Worm (Caenorhabditis elegans) whole organism, L1 larva: ENCODE results near the gene C37C3.12.

ENCODE experiments used
- F16B12.6 ChIP-seq: fragments of 150-350 bp; optimal IDR thresholded peaks from 2 replicates; lab custom pipeline; 2014; ENCODE audit warnings: missing biosample characterization, missing genetic modification characterization
- alr-1 ChIP-seq: fragments of 200-800 bp; sonication (Bioruptor generic); optimal IDR thresholded peaks from 2 replicates; lab custom pipeline; 2018; ENCODE audit warnings: borderline replicate concordance, mild to moderate bottlenecking, missing genetic modification characterization, missing compliant biosample characterization
- aly-2 ChIP-seq: fragments of 150-350 bp; optimal IDR thresholded peaks from 2 replicates; lab custom pipeline; 2014; ENCODE audit warnings: missing biosample characterization, missing genetic modification characterization
- ama-1 ChIP-seq: fragments of 150-350 bp; optimal IDR thresholded peaks from 2 replicates; lab custom pipeline; 2014
- blmp-1 ChIP-seq: fragments of 150-350 bp; optimal IDR thresholded peaks from 2 replicates; lab custom pipeline; 2014; ENCODE audit warnings: missing biosample characterization, missing genetic modification characterization
- ceh-8 ChIP-seq: fragments of 200-800 bp; sonication (Bioruptor generic); optimal IDR thresholded peaks from 2 replicates; lab custom pipeline; 2018; ENCODE audit warnings: mild to moderate bottlenecking, missing genetic modification characterization, moderate library complexity, missing compliant biosample characterization
- ceh-88 ChIP-seq: fragments of 200-800 bp; sonication (Bioruptor generic); IDR thresholded peaks from 2 replicates; pipeline ENCODE4 v1.3.6; 2022; ENCODE audit warnings: missing genetic modification characterization, missing compliant biosample characterization
- ces-1 ChIP-seq: fragments of 150-350 bp; optimal IDR thresholded peaks from 2 replicates; lab custom pipeline; 2014; ENCODE audit warnings: missing biosample characterization, missing genetic modification reagents, missing genetic modification characterization
- efl-1 ChIP-seq, 4 experiments: fragments of 150-350 bp; optimal IDR thresholded peaks in 3 of 4; peaks in 1 of 4; 1 replicate in 1 of 4; 2 replicates in 3 of 4; lab custom pipeline; 2014; ENCODE audit warnings: missing biosample characterization in 2 of 4, missing genetic modification characterization in 2 of 4, missing genetic modification reagents in 2 of 4
- egl-13 ChIP-seq: sonication (generic microtip); optimal IDR thresholded peaks from 2 replicates; lab custom pipeline; 2016; ENCODE audit warnings: missing genotype, missing genetic modification reagents, missing genetic modification characterization, missing compliant biosample characterization
- egl-27 ChIP-seq, 2 experiments: fragments of 150-350 bp in 1 of 2; sonication (generic microtip); optimal IDR thresholded peaks; 3 replicates each; lab custom pipeline; 2017 to 2018; ENCODE audit warnings: missing biosample characterization in 2 of 2, missing genetic modification characterization in 2 of 2, missing genetic modification reagents in 2 of 2
- elt-3 ChIP-seq, 6 experiments: fragments of 150-350 bp in 1 of 6; sonication (generic microtip); optimal IDR thresholded peaks; 2 replicates each; lab custom pipeline; 2017 to 2018; ENCODE audit warnings: missing biosample characterization in 6 of 6, missing genetic modification characterization in 6 of 6, inconsistent platforms in 1 of 6
- ets-5 ChIP-seq: fragments of 200-800 bp; sonication (Bioruptor generic); IDR thresholded peaks from 2 replicates; pipeline ENCODE4 v1.3.6; 2022; ENCODE audit warnings: missing genetic modification characterization, missing compliant biosample characterization
- fos-1 ChIP-seq: fragments of 150-350 bp; optimal IDR thresholded peaks from 2 replicates; lab custom pipeline; 2014; ENCODE audit warnings: missing biosample characterization, missing genetic modification characterization
- hlh-4 ChIP-seq: sonication (generic microtip); optimal IDR thresholded peaks from 2 replicates; lab custom pipeline; 2016; ENCODE audit warnings: mild to moderate bottlenecking, missing genetic modification characterization, missing compliant biosample characterization
- lin-13 ChIP-seq: fragments of 150-350 bp; optimal IDR thresholded peaks from 2 replicates; lab custom pipeline; 2014; ENCODE audit warnings: missing biosample characterization, missing genetic modification reagents, missing genetic modification characterization
- lin-14 ChIP-seq: fragments of 200-800 bp; sonication (Bioruptor generic); optimal IDR thresholded peaks from 2 replicates; lab custom pipeline; 2018; ENCODE audit warnings: mild to moderate bottlenecking, missing genetic modification characterization, moderate library complexity, missing compliant biosample characterization
- lin-15B ChIP-seq: fragments of 150-350 bp; sonication (generic microtip); optimal IDR thresholded peaks from 3 replicates; lab custom pipeline; 2014; ENCODE audit warnings: missing biosample characterization, missing genetic modification characterization
- lin-35 ChIP-seq, 2 experiments: fragments of 150-350 bp; optimal IDR thresholded peaks; 2 replicates each; lab custom pipeline; 2014; ENCODE audit warnings: missing biosample characterization in 2 of 2, missing genetic modification characterization in 2 of 2, missing genetic modification reagents in 2 of 2
- mdl-1 ChIP-seq, 2 experiments: fragments of 150-350 bp; optimal IDR thresholded peaks; 2 replicates each; lab custom pipeline; 2014 to 2017; ENCODE audit warnings: missing biosample characterization in 2 of 2, missing genetic modification characterization in 2 of 2, inconsistent platforms in 1 of 2
- mef-2 ChIP-seq: fragments of 150-350 bp; optimal IDR thresholded peaks from 2 replicates; lab custom pipeline; 2014; ENCODE audit warnings: missing biosample characterization, missing genetic modification characterization
- mep-1 ChIP-seq: fragments of 150-350 bp; optimal IDR thresholded peaks from 2 replicates; lab custom pipeline; 2014; ENCODE audit warnings: missing biosample characterization, missing genetic modification characterization
- nhr-19 ChIP-seq: fragments of 200-800 bp; sonication (Bioruptor generic); conservative IDR thresholded peaks from 2 replicates; pipeline ENCODE4 v1.3.6; 2022; ENCODE audit warnings: missing genetic modification characterization, missing compliant biosample characterization
- nhr-20 ChIP-seq: sonication (generic microtip); optimal IDR thresholded peaks from 2 replicates; lab custom pipeline; 2016; ENCODE audit warnings: mild to moderate bottlenecking, missing genetic modification characterization, missing compliant biosample characterization
- nhr-28 ChIP-seq: fragments of 150-350 bp; optimal IDR thresholded peaks from 2 replicates; lab custom pipeline; 2014; ENCODE audit warnings: missing biosample characterization, missing genetic modification characterization
- nhr-71 ChIP-seq: sonication (generic microtip); optimal IDR thresholded peaks from 2 replicates; lab custom pipeline; 2016; ENCODE audit warnings: mild to moderate bottlenecking, missing genetic modification characterization, moderate library complexity, missing compliant biosample characterization
- nhr-84 ChIP-seq: sonication (generic microtip); optimal IDR thresholded peaks from 2 replicates; lab custom pipeline; 2017; ENCODE audit warnings: missing biosample characterization, missing genetic modification characterization
- nhr-85 ChIP-seq: sonication (generic microtip); peaks from one replicate; lab custom pipeline; 2016; ENCODE audit warnings: missing genetic modification characterization, inconsistent platforms, missing compliant biosample characterization
- rnt-1 ChIP-seq: sonication (generic microtip); optimal IDR thresholded peaks from 2 replicates; lab custom pipeline; 2016; ENCODE audit warnings: mild to moderate bottlenecking, missing genetic modification characterization, moderate library complexity, missing compliant biosample characterization
- snpc-4 ChIP-seq: fragments of 150-350 bp; optimal IDR thresholded peaks from 2 replicates; lab custom pipeline; 2014; ENCODE audit warnings: missing biosample characterization, missing genetic modification characterization
- snu-23 ChIP-seq: sonication (generic microtip); optimal IDR thresholded peaks from 2 replicates; lab custom pipeline; 2016; ENCODE audit warnings: missing genetic modification characterization, missing compliant biosample characterization
- sup-37 ChIP-seq: fragments of 200-800 bp; sonication (Bioruptor generic); optimal IDR thresholded peaks from 2 replicates; lab custom pipeline; 2018; ENCODE audit warnings: mild to moderate bottlenecking, missing genetic modification characterization, missing compliant biosample characterization
- swsn-7 ChIP-seq: sonication (generic microtip); optimal IDR thresholded peaks from 2 replicates; lab custom pipeline; 2016; ENCODE audit warnings: missing genetic modification characterization, missing compliant biosample characterization
- tbx-2 ChIP-seq: sonication (generic microtip); optimal IDR thresholded peaks from 2 replicates; lab custom pipeline; 2016; ENCODE audit warnings: missing genetic modification characterization, missing compliant biosample characterization
- unc-130 ChIP-seq: fragments of 150-350 bp; optimal IDR thresholded peaks from 2 replicates; lab custom pipeline; 2017; ENCODE audit warnings: missing biosample characterization, missing genetic modification characterization, inconsistent platforms
- unc-62 ChIP-seq: fragments of 150-350 bp; optimal IDR thresholded peaks from 2 replicates; lab custom pipeline; 2014; ENCODE audit warnings: missing biosample characterization, missing genetic modification reagents, missing genetic modification characterization
- unc-86 ChIP-seq: sonication (generic microtip); optimal IDR thresholded peaks from 2 replicates; lab custom pipeline; 2016; ENCODE audit warnings: missing genetic modification characterization, missing compliant biosample characterization
- xbp-1 ChIP-seq: sonication (generic microtip); optimal IDR thresholded peaks from 2 replicates; lab custom pipeline; 2016; ENCODE audit warnings: missing genetic modification characterization, missing compliant biosample characterization
- zip-4 ChIP-seq: fragments of 200-800 bp; sonication (Bioruptor generic); optimal IDR thresholded peaks from 2 replicates; lab custom pipeline; 2018; ENCODE audit warnings: mild to moderate bottlenecking, missing genetic modification characterization, moderate library complexity, missing compliant biosample characterization
- ztf-11 ChIP-seq, 2 experiments: sonication (generic microtip); optimal IDR thresholded peaks; 2 replicates each; lab custom pipeline; 2016 to 2017; ENCODE audit warnings: missing genetic modification characterization in 2 of 2, missing biosample characterization in 1 of 2, missing compliant biosample characterization in 1 of 2

Gene C37C3.12

DNA sequence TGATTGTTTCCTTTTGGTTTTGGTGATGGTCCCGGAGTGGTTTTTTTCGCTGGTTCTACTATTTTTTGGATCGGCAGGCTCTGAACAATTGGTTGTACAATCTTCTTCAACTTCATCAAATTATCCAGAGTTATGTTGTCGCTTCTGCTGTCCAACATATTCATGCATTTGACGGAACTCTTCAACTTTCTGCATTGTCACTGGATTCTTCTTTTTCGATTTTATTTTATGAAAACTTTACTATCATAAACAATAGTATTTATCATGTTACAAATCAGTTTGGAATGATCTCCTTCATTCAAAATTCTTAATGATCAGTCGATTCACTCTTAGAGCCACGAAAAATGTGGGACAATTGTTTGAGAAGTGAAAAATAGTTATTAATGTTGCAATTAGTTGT, 12.7 kb upstream of the C37C3.12 start:
- TF ChIP-seq nhr-19 (GFP tag; lab: Robert Waterston, UW) (no peak), swsn-7 (tag; lab: Kevin White, UChicago) (no peak), xbp-1 (no peak), ama-1 (lab: Kevin White, UChicago) (no peak), zip-4 (no peak), unc-62 (GFP tag; lab: Kevin White, UChicago) (no peak), lin-14 (no peak), ztf-11 (tag; optimal IDR thresholded peaks at IDR 0.05; lab: Kevin White, UChicago) (no peak), alr-1 (tag; lab: Kevin White, UChicago) (no peak), aly-2 (tag; lab: Kevin White, UChicago) (no peak), lin-13 (GFP tag; lab: Kevin White, UChicago) (no peak), lin-35 (GFP tag; optimal IDR thresholded peaks at IDR 0.05; lab: Kevin White, UChicago) (no peak), rnt-1 (no peak)

DNA sequence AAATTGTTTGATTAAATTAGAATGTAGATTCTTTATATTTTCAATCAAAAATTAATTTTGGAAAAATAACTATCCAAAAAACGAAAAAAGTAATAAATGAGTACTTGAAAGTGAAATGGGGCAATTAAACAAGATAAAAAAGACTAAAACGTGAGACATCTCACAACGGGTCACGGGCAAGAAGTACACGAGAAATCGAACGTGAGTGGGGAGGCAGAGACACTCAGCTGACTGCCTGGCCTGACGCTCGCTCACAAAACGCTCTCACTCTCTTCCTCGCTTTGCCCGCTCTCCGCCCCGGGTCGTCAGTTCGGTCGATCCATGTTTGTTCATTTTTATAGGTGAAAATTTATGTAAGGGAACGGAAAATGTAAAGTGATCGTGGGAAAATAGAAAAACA, 8.9 kb upstream of the C37C3.12 start:
- TF ChIP-seq egl-27 (tag; optimal IDR thresholded peaks at IDR 0.05; lab: Kevin White, UChicago) (no peak), mdl-1 (tag; optimal IDR thresholded peaks at IDR 0.05; lab: Kevin White, UChicago) (peak in 1 of 2 experiments; percentile 69), mep-1 (peak; percentile 48), nhr-71 (tag; lab: Kevin White, UChicago) (peak; percentile 9), lin-35 (GFP tag; optimal IDR thresholded peaks at IDR 0.05; lab: Kevin White, UChicago) (peak in 1 of 2 experiments; percentile 54), ceh-8 (GFP tag; lab: Kevin White, UChicago) (no peak), sup-37 (GFP tag; lab: Kevin White, UChicago) (no peak), nhr-84 (no peak), nhr-85 (peak; percentile 12), F16B12.6 (tag; lab: Kevin White, UChicago) (no peak), egl-13 (tag; lab: Kevin White, UChicago) (no peak), snu-23 (GFP tag; lab: Kevin White, UChicago) (peak; percentile 32), ets-5 (GFP tag; lab: Robert Waterston, UW) (no peak), fos-1 (no peak), nhr-20 (tag; lab: Kevin White, UChicago) (peak; percentile 42), blmp-1 (tag; lab: Kevin White, UChicago) (peak; percentile 77), lin-14 (peak; percentile 51), unc-130 (tag; lab: Kevin White, UChicago) (peak; percentile 13)

- no peak for TF ChIP-seq efl-1 (optimal IDR thresholded peaks at IDR 0.05; lab: Kevin White, UChicago)
- peak in 1 of 2 experiments; percentile 78 for TF ChIP-seq efl-1 (GFP tag; optimal IDR thresholded peaks at IDR 0.05 in 1 of 2; lab: Kevin White, UChicago)
- no peak for TF ChIP-seq elt-3 (tag; optimal IDR thresholded peaks at IDR 0.05; lab: Kevin White, UChicago)
Measured at ce11 chrV:7847687-7848086, 8.3 kb upstream of the C37C3.12 start.

DNA sequence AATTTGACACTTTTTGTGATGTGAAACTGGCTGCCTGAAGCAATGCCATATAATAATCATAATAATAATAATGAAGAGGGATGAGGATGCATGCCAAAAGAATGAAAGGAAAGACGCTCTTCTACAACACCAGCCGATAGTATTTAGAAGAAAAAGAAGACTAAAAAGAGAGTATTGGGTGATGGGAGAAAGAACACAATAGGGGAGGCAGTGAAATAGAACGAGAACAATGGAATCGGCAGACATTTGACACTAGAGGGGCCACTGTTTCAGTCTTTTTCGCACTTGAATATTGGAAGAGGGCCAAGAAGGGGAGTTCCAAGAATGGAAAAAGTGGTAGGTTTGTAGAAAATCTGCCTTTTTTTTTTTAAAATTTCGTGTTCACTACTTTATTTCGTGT, 7.8 kb upstream of the C37C3.12 start, which contains the start of gene memo-1:
Gene memo-1 (minus strand): TSS at position 2 of the 400 bp plus-strand sequence.
- no peak for TF ChIP-seq ceh-88 (GFP tag; lab: Robert Waterston, UW)
- no peak for TF ChIP-seq xbp-1
- TF ChIP-seq blmp-1 (tag; lab: Kevin White, UChicago), result no peak
- no peak for TF ChIP-seq ces-1 (GFP tag; lab: Kevin White, UChicago)
- TF ChIP-seq snpc-4 (tag; lab: Kevin White, UChicago), result no peak
- peak; percentile 8 for TF ChIP-seq unc-86
- TF ChIP-seq mep-1, result no peak
- no peak for TF ChIP-seq ceh-8 (GFP tag; lab: Kevin White, UChicago)
- TF ChIP-seq tbx-2 (tag; lab: Kevin White, UChicago), result no peak
- no peak for TF ChIP-seq hlh-4
- no peak for TF ChIP-seq mef-2 (tag; lab: Kevin White, UChicago)
- no peak for TF ChIP-seq nhr-28 (tag; lab: Kevin White, UChicago)
- TF ChIP-seq lin-14, result peak; percentile 26
- TF ChIP-seq lin-15B (tag; lab: Kevin White, UChicago), result no peak
- TF ChIP-seq, all 84 proteins: peak for 2
